Worm (Caenorhabditis elegans) whole organism, L2 larva: ENCODE data around the gene ZK666.15.

ENCODE experiments used
- F13H6.1 ChIP-seq: sonication (generic microtip); optimal IDR thresholded peaks from 2 replicates; lab custom pipeline; 2016; ENCODE audit warnings: missing genetic modification characterization, missing compliant biosample characterization
- R02D3.7 ChIP-seq: fragments of 150-350 bp; optimal IDR thresholded peaks from 2 replicates; lab custom pipeline; 2014; ENCODE audit warnings: missing biosample characterization, missing genetic modification characterization
- ZK546.5 ChIP-seq: sonication (generic microtip); optimal IDR thresholded peaks from 2 replicates; lab custom pipeline; 2017; ENCODE audit warnings: missing biosample characterization, missing genetic modification characterization
- aly-2 ChIP-seq: fragments of 150-350 bp; optimal IDR thresholded peaks from 2 replicates; lab custom pipeline; 2014; ENCODE audit warnings: missing biosample characterization, missing genetic modification characterization
- blmp-1 ChIP-seq: sonication (generic microtip); optimal IDR thresholded peaks from 2 replicates; lab custom pipeline; 2017; ENCODE audit warnings: missing genetic modification characterization, mild to moderate bottlenecking, missing compliant biosample characterization, antibody characterized with exemption, moderate library complexity; ENCODE audit not compliant: insufficient read depth
- ceh-16 ChIP-seq: fragments of 150-350 bp; optimal IDR thresholded peaks from 2 replicates; lab custom pipeline; 2014; ENCODE audit warnings: missing biosample characterization, missing genetic modification characterization
- ceh-82 ChIP-seq: fragments of 150-350 bp; optimal IDR thresholded peaks from 2 replicates; lab custom pipeline; 2014; ENCODE audit warnings: missing biosample characterization, missing genetic modification characterization
- crh-2 ChIP-seq: sonication (generic microtip); optimal IDR thresholded peaks from 2 replicates; lab custom pipeline; 2017; ENCODE audit warnings: missing biosample characterization, missing genetic modification characterization
- dmd-4 ChIP-seq: sonication (generic microtip); optimal IDR thresholded peaks from 2 replicates; lab custom pipeline; 2017; ENCODE audit warnings: missing biosample characterization, missing genetic modification characterization
- elt-3 ChIP-seq: sonication (generic microtip); optimal IDR thresholded peaks from 2 replicates; lab custom pipeline; 2017; ENCODE audit warnings: missing biosample characterization, missing genetic modification characterization
- fos-1 ChIP-seq: fragments of 150-350 bp; optimal IDR thresholded peaks from 2 replicates; lab custom pipeline; 2014; ENCODE audit warnings: missing biosample characterization, missing genetic modification characterization
- gmeb-1 ChIP-seq: fragments of 150-350 bp; optimal IDR thresholded peaks from 2 replicates; lab custom pipeline; 2014; ENCODE audit warnings: missing biosample characterization, missing genetic modification characterization
- lin-11 ChIP-seq: fragments of 150-350 bp; sonication (generic microtip); optimal IDR thresholded peaks from 2 replicates; lab custom pipeline; 2014; ENCODE audit warnings: missing biosample characterization, missing genetic modification characterization, inconsistent platforms, mixed read lengths
- lin-13 ChIP-seq: fragments of 150-350 bp; optimal IDR thresholded peaks from 2 replicates; lab custom pipeline; 2014; ENCODE audit warnings: missing biosample characterization, missing genetic modification reagents, missing genetic modification characterization
- lin-39 ChIP-seq: fragments of 150-350 bp; optimal IDR thresholded peaks from 2 replicates; lab custom pipeline; 2014; ENCODE audit warnings: missing biosample characterization, missing genetic modification reagents, missing genetic modification characterization
- lsy-2 ChIP-seq, 2 experiments: fragments of 150-350 bp in 1 of 2; sonication (generic microtip) in 1 of 2; optimal IDR thresholded peaks; 2 replicates each; lab custom pipeline; 2014 to 2017; ENCODE audit warnings: missing biosample characterization in 2 of 2, missing genetic modification characterization in 2 of 2
- mab-5 ChIP-seq: fragments of 150-350 bp; optimal IDR thresholded peaks from 2 replicates; lab custom pipeline; 2014; ENCODE audit warnings: missing biosample characterization, missing genetic modification characterization
- nhr-10 ChIP-seq: sonication (generic microtip); optimal IDR thresholded peaks from 2 replicates; lab custom pipeline; 2017; ENCODE audit warnings: missing biosample characterization, missing genetic modification characterization
- nhr-11 ChIP-seq: fragments of 150-350 bp; optimal IDR thresholded peaks from 2 replicates; lab custom pipeline; 2014; ENCODE audit warnings: missing biosample characterization, missing genetic modification characterization
- nhr-12 ChIP-seq: fragments of 150-350 bp; optimal IDR thresholded peaks from 2 replicates; lab custom pipeline; 2014; ENCODE audit warnings: missing biosample characterization, missing genetic modification characterization
- nhr-129 ChIP-seq: fragments of 150-350 bp; optimal IDR thresholded peaks from 2 replicates; lab custom pipeline; 2014; ENCODE audit warnings: missing biosample characterization, missing genetic modification characterization
- nhr-23 ChIP-seq: fragments of 150-350 bp; optimal IDR thresholded peaks from 2 replicates; lab custom pipeline; 2014; ENCODE audit warnings: missing biosample characterization, missing genetic modification reagents, missing genetic modification characterization
- nhr-237 ChIP-seq: fragments of 150-350 bp; optimal IDR thresholded peaks from 2 replicates; lab custom pipeline; 2014; ENCODE audit warnings: missing biosample characterization, missing genetic modification characterization
- nhr-25 ChIP-seq: fragments of 150-350 bp; sonication (generic microtip); optimal IDR thresholded peaks from 3 replicates; lab custom pipeline; 2014; ENCODE audit warnings: missing biosample characterization, missing genetic modification characterization
- nhr-6 ChIP-seq: fragments of 150-350 bp; optimal IDR thresholded peaks from 2 replicates; lab custom pipeline; 2014; ENCODE audit warnings: missing biosample characterization, missing genetic modification characterization
- nhr-77 ChIP-seq: fragments of 150-350 bp; optimal IDR thresholded peaks from 2 replicates; lab custom pipeline; 2014; ENCODE audit warnings: missing biosample characterization, missing genetic modification characterization
- peb-1 ChIP-seq: fragments of 150-350 bp; optimal IDR thresholded peaks from 2 replicates; lab custom pipeline; 2014; ENCODE audit warnings: missing biosample characterization, missing genetic modification characterization
- sem-4 ChIP-seq: fragments of 150-350 bp; optimal IDR thresholded peaks from 2 replicates; lab custom pipeline; 2014; ENCODE audit warnings: missing biosample characterization, missing genetic modification reagents, missing genetic modification characterization
- skn-1 ChIP-seq: sonication (generic microtip); optimal IDR thresholded peaks from 2 replicates; lab custom pipeline; 2017; ENCODE audit warnings: missing biosample characterization, missing genetic modification characterization
- unc-39 ChIP-seq: fragments of 150-350 bp; optimal IDR thresholded peaks from 2 replicates; lab custom pipeline; 2014; ENCODE audit warnings: missing biosample characterization, missing genetic modification characterization
- unc-55 ChIP-seq: fragments of 150-350 bp; sonication (generic microtip); optimal IDR thresholded peaks from 3 replicates; lab custom pipeline; 2014; ENCODE audit warnings: missing biosample characterization, missing genetic modification reagents, missing genetic modification characterization
- unc-62 ChIP-seq: fragments of 150-350 bp; optimal IDR thresholded peaks from 2 replicates; lab custom pipeline; 2014; ENCODE audit warnings: missing biosample characterization, missing genetic modification reagents, missing genetic modification characterization
- zag-1 ChIP-seq: fragments of 150-350 bp; optimal IDR thresholded peaks from 2 replicates; lab custom pipeline; 2014; ENCODE audit warnings: missing biosample characterization, missing genetic modification characterization
- ztf-1 ChIP-seq: fragments of 200-800 bp; sonication (Bioruptor generic); conservative IDR thresholded peaks from 2 replicates; pipeline ENCODE4 v1.3.6; 2022; ENCODE audit warnings: missing genetic modification characterization, missing compliant biosample characterization
- ztf-11 ChIP-seq: sonication (generic microtip); optimal IDR thresholded peaks from 2 replicates; lab custom pipeline; 2017; ENCODE audit warnings: missing biosample characterization, missing genetic modification characterization
- ztf-4 ChIP-seq: fragments of 150-350 bp; optimal IDR thresholded peaks from 2 replicates; lab custom pipeline; 2014; ENCODE audit warnings: missing biosample characterization, missing genetic modification characterization

The ZK666.15 gene

ce11 chrII:10523031-10523430 lies 36.2 kb downstream of the ZK666.15 start:
- TF ChIP-seq lin-39 (tag; lab: Kevin White, UChicago) (no peak), nhr-6 (no peak), F13H6.1 (no peak), nhr-12 (tag; lab: Kevin White, UChicago) (no peak), blmp-1 (tag; lab: Kevin White, UChicago) (peak; percentile 57), dmd-4 (no peak), ztf-1 (GFP tag; lab: Robert Waterston, UW) (no peak)

- TF ChIP-seq unc-62 (GFP tag; lab: Kevin White, UChicago) (no peak), ceh-82 (tag; lab: Kevin White, UChicago) (no peak), nhr-6 (no peak), ztf-1 (GFP tag; lab: Robert Waterston, UW) (no peak), lin-11 (no peak), aly-2 (tag; lab: Kevin White, UChicago) (no peak), nhr-129 (tag; lab: Kevin White, UChicago) (no peak), peb-1 (tag; lab: Kevin White, UChicago) (no peak), nhr-77 (tag; lab: Kevin White, UChicago) (no peak), zag-1 (tag; lab: Kevin White, UChicago) (no peak), nhr-10 (no peak), nhr-237 (tag; lab: Kevin White, UChicago) (no peak), lin-13 (GFP tag; lab: Kevin White, UChicago) (no peak), sem-4 (tag; lab: Kevin White, UChicago) (no peak), gmeb-1 (tag; lab: Kevin White, UChicago) (no peak), R02D3.7 (no peak), mab-5 (no peak)
These were observed 36.7 kb downstream of the ZK666.15 start, which contains the start of gene F59B10.5 for ce11 chrII:10523583-10523982. TSS of gene F59B10.5 (minus strand) at chrII:10523683.

ce11 chrII:10524374-10524773 lies 37.5 kb downstream of the ZK666.15 start, which contains the start of gene F59B10.6:
TSS of gene F59B10.6 (minus strand) at chrII:10524474.
- TF ChIP-seq lsy-2 (tag; optimal IDR thresholded peaks at IDR 0.05; lab: Kevin White, UChicago) (no peak), skn-1 (tag; lab: Kevin White, UChicago) (no peak), nhr-237 (tag; lab: Kevin White, UChicago) (no peak), lin-13 (GFP tag; lab: Kevin White, UChicago) (no peak), mab-5 (no peak), elt-3 (tag; lab: Kevin White, UChicago) (no peak), lin-39 (tag; lab: Kevin White, UChicago) (no peak), ztf-1 (GFP tag; lab: Robert Waterston, UW) (no peak), nhr-25 (no peak), ceh-16 (tag; lab: Kevin White, UChicago) (no peak), sem-4 (tag; lab: Kevin White, UChicago) (no peak), nhr-10 (no peak), crh-2 (tag; lab: Kevin White, UChicago) (no peak), gmeb-1 (tag; lab: Kevin White, UChicago) (no peak), ZK546.5 (tag; lab: Kevin White, UChicago) (no peak)

- TF ChIP-seq lsy-2 (tag; optimal IDR thresholded peaks at IDR 0.05; lab: Kevin White, UChicago), result no peak
- TF ChIP-seq ztf-4 (tag; lab: Kevin White, UChicago), result no peak
- peak; percentile 17 for TF ChIP-seq crh-2 (tag; lab: Kevin White, UChicago)
- TF ChIP-seq skn-1 (tag; lab: Kevin White, UChicago), result no peak
- TF ChIP-seq ztf-11 (tag; lab: Kevin White, UChicago), result no peak
- TF ChIP-seq nhr-11 (tag; lab: Kevin White, UChicago), result no peak
- peak; percentile 23 for TF ChIP-seq nhr-25
- TF ChIP-seq ceh-16 (tag; lab: Kevin White, UChicago), result no peak
- TF ChIP-seq, all 48 proteins: peak for 2
These were observed 38.3 kb downstream of the ZK666.15 start for ce11 chrII:10525134-10525533.

ce11 chrII:10527649-10528134 lies 40.9 kb downstream of the ZK666.15 start, which contains the start of gene mab-10:
TSS of gene mab-10 (plus strand) at chrII:10528084.
- TF ChIP-seq unc-55, result peak; percentile 27
- peak; percentile 60 for TF ChIP-seq nhr-11 (tag; lab: Kevin White, UChicago)
- TF ChIP-seq nhr-25, result no peak
- no peak for TF ChIP-seq unc-39 (tag; lab: Kevin White, UChicago)
- peak; percentile 72 for TF ChIP-seq F13H6.1
- no peak for TF ChIP-seq nhr-23
- peak; percentile 45 for TF ChIP-seq fos-1 (tag; lab: Kevin White, UChicago)
- peak; percentile 83 for TF ChIP-seq zag-1 (tag; lab: Kevin White, UChicago)
- TF ChIP-seq lsy-2 (tag; optimal IDR thresholded peaks at IDR 0.05; lab: Kevin White, UChicago), result peak in 1 of 2 experiments; percentile 34
